Fruit fly (Drosophila melanogaster) whole organism, embryonic: ENCODE measurements around the gene CG46309.
A peak's percentile ranks its signal among the peaks of the same experiment; 100 is the strongest.

Experiments
- Antp ChIP-seq: fragments of 200-800 bp; sonication (Bioruptor generic); optimal IDR thresholded peaks from 3 replicates; lab custom pipeline; 2016; ENCODE audit warnings: missing biosample characterization, missing genetic modification characterization
- Asciz ChIP-seq: fragments of 200-800 bp; sonication (Bioruptor generic); optimal IDR thresholded peaks from 2 replicates; lab custom pipeline; 2017; ENCODE audit warnings: missing biosample characterization, mild to moderate bottlenecking, missing genetic modification characterization, missing genetic modification reagents
- BtbVII ChIP-seq: fragments of 200-800 bp; sonication (Bioruptor generic); optimal IDR thresholded peaks from 3 replicates; lab custom pipeline; 2017; ENCODE audit warnings: missing biosample characterization, mild to moderate bottlenecking, missing genetic modification characterization
- CG11695 ChIP-seq: fragments of 200-800 bp; sonication (Bioruptor generic); IDR thresholded peaks from 3 replicates; pipeline ENCODE4 v1.3.6; 2022; ENCODE audit warnings: missing biosample characterization, missing genetic modification characterization
- CG11723 ChIP-seq: fragments of 200-800 bp; sonication (Bioruptor generic); optimal IDR thresholded peaks from 2 replicates; lab custom pipeline; 2017; ENCODE audit warnings: missing biosample characterization, mild to moderate bottlenecking, missing genetic modification characterization
- CG1647 ChIP-seq: fragments of 200-800 bp; sonication (Bioruptor generic); optimal IDR thresholded peaks from 3 replicates; lab custom pipeline; 2016; ENCODE audit warnings: missing biosample characterization, missing genetic modification characterization
- CG17361 ChIP-seq: fragments of 200-800 bp; sonication (Bioruptor generic); IDR thresholded peaks from 3 replicates; pipeline ENCODE4 v1.3.6; 2022; ENCODE audit warnings: missing biosample characterization, missing genetic modification characterization
- CG18262 ChIP-seq: fragments of 200-800 bp; optimal IDR thresholded peaks from 3 replicates; lab custom pipeline; 2019; ENCODE audit warnings: missing biosample characterization, mild to moderate bottlenecking, missing genetic modification characterization, moderate library complexity
- CG31224 ChIP-seq: fragments of 200-800 bp; sonication (Bioruptor generic); IDR thresholded peaks from 2 replicates; pipeline ENCODE4 v1.3.6; 2022; ENCODE audit warnings: missing biosample characterization, missing genetic modification characterization
- CG33557 ChIP-seq: fragments of 200-800 bp; sonication (Bioruptor generic); optimal IDR thresholded peaks from 2 replicates; lab custom pipeline; 2019; ENCODE audit warnings: missing biosample characterization, mild to moderate bottlenecking, missing genetic modification characterization, moderate library complexity
- CG4404 ChIP-seq: fragments of 200-800 bp; sonication (Bioruptor generic); IDR thresholded peaks from 2 replicates; pipeline ENCODE4 v1.3.6; 2022; ENCODE audit warnings: missing biosample characterization, missing genetic modification characterization
- CG5180 ChIP-seq: fragments of 200-800 bp; sonication (Bioruptor generic); optimal IDR thresholded peaks from 3 replicates; lab custom pipeline; 2017; ENCODE audit warnings: missing biosample characterization, missing genetic modification characterization, mild to moderate bottlenecking, moderate library complexity, missing genetic modification reagents
- CG6254 ChIP-seq: fragments of 200-800 bp; sonication (Bioruptor generic); optimal IDR thresholded peaks from 3 replicates; lab custom pipeline; 2017; ENCODE audit warnings: mild to moderate bottlenecking, missing biosample characterization, missing genetic modification reagents, missing genetic modification characterization
- CG6854 ChIP-seq: fragments of 200-800 bp; sonication (Bioruptor generic); optimal IDR thresholded peaks from 3 replicates; lab custom pipeline; 2017; ENCODE audit warnings: missing biosample characterization, mild to moderate bottlenecking, missing genetic modification characterization
- CG8765 ChIP-seq: fragments of 200-800 bp; sonication (Bioruptor generic); IDR thresholded peaks from 2 replicates; pipeline ENCODE4 v1.3.6; 2022; ENCODE audit warnings: missing biosample characterization, missing genetic modification characterization
- CG9437 ChIP-seq: fragments of 200-800 bp; sonication (Bioruptor generic); optimal IDR thresholded peaks from 2 replicates; lab custom pipeline; 2018; ENCODE audit warnings: missing biosample characterization, mild to moderate bottlenecking, missing genetic modification characterization
- D19B ChIP-seq: fragments of 200-800 bp; sonication (Bioruptor generic); optimal IDR thresholded peaks from 2 replicates; lab custom pipeline; 2017; ENCODE audit warnings: missing biosample characterization, mild to moderate bottlenecking, missing genetic modification characterization
- Dp ChIP-seq: fragments of 200-800 bp; sonication (Bioruptor generic); optimal IDR thresholded peaks from 2 replicates; lab custom pipeline; 2018; ENCODE audit warnings: missing biosample characterization, mild to moderate bottlenecking, missing genetic modification characterization, moderate library complexity
- Fer3 ChIP-seq: fragments of 200-800 bp; sonication (Bioruptor generic); optimal IDR thresholded peaks from 2 replicates; lab custom pipeline; 2018; ENCODE audit warnings: missing biosample characterization, mild to moderate bottlenecking, missing genetic modification characterization, moderate library complexity
- Mes4 ChIP-seq: fragments of 200-800 bp; sonication (Bioruptor generic); optimal IDR thresholded peaks from 2 replicates; lab custom pipeline; 2016; ENCODE audit warnings: missing biosample characterization, missing genetic modification characterization
- Myb ChIP-seq: fragments of 200-800 bp; sonication (Bioruptor generic); optimal IDR thresholded peaks from 2 replicates; lab custom pipeline; 2016; ENCODE audit warnings: missing biosample characterization, missing genetic modification characterization
- Nf-YA ChIP-seq: fragments of 200-800 bp; sonication (Bioruptor generic); IDR thresholded peaks from 2 replicates; pipeline ENCODE4 v1.3.6; 2022; ENCODE audit warnings: missing biosample characterization, missing genetic modification characterization
- Nf-YC ChIP-seq: fragments of 200-800 bp; optimal IDR thresholded peaks from 3 replicates; lab custom pipeline; 2019; ENCODE audit warnings: missing biosample characterization, mild to moderate bottlenecking, missing genetic modification characterization, moderate library complexity
- Oli ChIP-seq: fragments of 200-800 bp; sonication (Bioruptor generic); optimal IDR thresholded peaks from 2 replicates; lab custom pipeline; 2018; ENCODE audit warnings: missing biosample characterization, mild to moderate bottlenecking, missing genetic modification characterization, moderate library complexity
- Taf1 ChIP-seq: fragments of 200-800 bp; sonication (Bioruptor generic); IDR thresholded peaks from 2 replicates; pipeline ENCODE4 v1.3.6; 2022; ENCODE audit warnings: missing biosample characterization, missing genetic modification characterization
- Usf ChIP-seq: fragments of 200-800 bp; sonication (Bioruptor generic); optimal IDR thresholded peaks from 2 replicates; lab custom pipeline; 2017; ENCODE audit warnings: missing genotype, missing biosample characterization, missing genetic modification characterization
- ap ChIP-seq: fragments of 200-800 bp; sonication (Bioruptor generic); IDR thresholded peaks from 2 replicates; pipeline ENCODE4 v1.3.6; 2022; ENCODE audit warnings: missing biosample characterization, missing genetic modification characterization
- bsh ChIP-seq, 2 experiments: fragments of 200-800 bp; sonication (Bioruptor generic); optimal IDR thresholded peaks; 2 replicates each; lab custom pipeline; 2017 to 2018; ENCODE audit warnings: mild to moderate bottlenecking in 2 of 2, missing biosample characterization in 2 of 2, missing genetic modification characterization in 2 of 2, moderate library complexity in 1 of 2
- cad ChIP-seq: fragments of >200 bp; optimal IDR thresholded peaks from 2 replicates; lab custom pipeline; 2017; ENCODE audit warnings: missing biosample characterization, missing genetic modification characterization
- chn ChIP-seq: fragments of 200-800 bp; sonication (Bioruptor generic); optimal IDR thresholded peaks from 2 replicates; lab custom pipeline; 2016; ENCODE audit warnings: missing biosample characterization, missing genetic modification characterization
- en ChIP-seq: fragments of 200-800 bp; sonication (Bioruptor generic); optimal IDR thresholded peaks from 2 replicates; lab custom pipeline; 2016; ENCODE audit warnings: missing biosample characterization, missing genetic modification characterization
- fd96Cb ChIP-seq: fragments of 200-800 bp; sonication (Bioruptor generic); optimal IDR thresholded peaks from 2 replicates; lab custom pipeline; 2018; ENCODE audit warnings: missing biosample characterization, mild to moderate bottlenecking, missing genetic modification characterization, moderate library complexity
- gcm ChIP-seq: fragments of 200-800 bp; sonication (Bioruptor generic); optimal IDR thresholded peaks from 2 replicates; lab custom pipeline; 2019; ENCODE audit warnings: missing biosample characterization, mild to moderate bottlenecking, missing genetic modification characterization, moderate library complexity
- gcm2 ChIP-seq: fragments of 200-800 bp; sonication (Bioruptor generic); optimal IDR thresholded peaks from 2 replicates; lab custom pipeline; 2016; ENCODE audit warnings: missing biosample characterization, missing genetic modification characterization
- gro ChIP-seq: fragments of 200-800 bp; sonication (Bioruptor generic); optimal IDR thresholded peaks from 2 replicates; lab custom pipeline; 2016; ENCODE audit warnings: missing biosample characterization, missing genetic modification characterization
- gt ChIP-seq: fragments of 200-800 bp; sonication (Bioruptor generic); IDR thresholded peaks from 2 replicates; pipeline ENCODE4 v1.3.6; 2022; ENCODE audit warnings: missing biosample characterization, missing genetic modification characterization
- insv ChIP-seq, 2 experiments: fragments of 200-800 bp; sonication (Bioruptor generic); optimal IDR thresholded peaks; 3 replicates each; lab custom pipeline; 2016 to 2018; ENCODE audit warnings: missing biosample characterization in 2 of 2, missing genetic modification characterization in 2 of 2
- inv ChIP-seq: fragments of 200-800 bp; sonication (Bioruptor generic); IDR thresholded peaks from 2 replicates; pipeline ENCODE4 v1.3.6; 2022; ENCODE audit warnings: missing biosample characterization, missing genetic modification characterization; ENCODE audit not compliant: partially characterized antibody
- mam ChIP-seq: fragments of 200-800 bp; sonication (Bioruptor generic); optimal IDR thresholded peaks from 3 replicates; lab custom pipeline; 2016; ENCODE audit warnings: missing biosample characterization, missing genetic modification characterization
- pan ChIP-seq, 4 experiments: fragments of >200 bp in 3 of 4; fragments of 200-800 bp in 1 of 4; sonication (Bioruptor generic) in 1 of 4; optimal IDR thresholded peaks in 3 of 4; IDR thresholded peaks in 1 of 4; 2 replicates each; pipeline versions ENCODE4 v1.3.6 to Lab custom; 2017 to 2022; ENCODE audit warnings: missing biosample characterization in 2 of 4, missing genetic modification characterization in 2 of 4, mixed read lengths in 1 of 4
- row ChIP-seq: fragments of 200-800 bp; sonication (Bioruptor generic); IDR thresholded peaks from 3 replicates; pipeline ENCODE4 v1.3.6; 2022; ENCODE audit warnings: missing biosample characterization, missing genetic modification characterization
- seq ChIP-seq: fragments of 200-800 bp; sonication (Bioruptor generic); IDR thresholded peaks from 2 replicates; pipeline ENCODE4 v1.3.6; 2022; ENCODE audit warnings: missing biosample characterization, missing genetic modification characterization
- so ChIP-seq: fragments of 200-800 bp; sonication (Bioruptor generic); IDR thresholded peaks from 3 replicates; pipeline ENCODE4 v1.3.6; 2022; ENCODE audit warnings: missing biosample characterization, missing genetic modification characterization
- tap ChIP-seq: fragments of 200-800 bp; optimal IDR thresholded peaks from 3 replicates; lab custom pipeline; 2019; ENCODE audit warnings: missing biosample characterization, mild to moderate bottlenecking, missing genetic modification characterization, moderate library complexity
- unc-4 ChIP-seq: fragments of 200-800 bp; sonication (Bioruptor generic); IDR thresholded peaks from 2 replicates; pipeline ENCODE4 v1.3.6; 2022; ENCODE audit warnings: missing biosample characterization, missing genetic modification characterization; ENCODE audit not compliant: partially characterized antibody
- unpg ChIP-seq: fragments of 200-800 bp; sonication (Bioruptor generic); optimal IDR thresholded peaks from 3 replicates; lab custom pipeline; 2018; ENCODE audit warnings: missing biosample characterization, mild to moderate bottlenecking, missing genetic modification characterization, moderate library complexity
- vnd ChIP-seq: fragments of 200-800 bp; sonication (Bioruptor generic); IDR thresholded peaks from 3 replicates; pipeline ENCODE4 v1.3.6; 2022; ENCODE audit warnings: missing biosample characterization, missing genetic modification characterization; ENCODE audit not compliant: partially characterized antibody
- wek ChIP-seq: fragments of 200-800 bp; sonication (Bioruptor generic); optimal IDR thresholded peaks from 3 replicates; lab custom pipeline; 2018; ENCODE audit warnings: missing biosample characterization, mild to moderate bottlenecking, missing genetic modification characterization, moderate library complexity

Gene CG46309

DNA sequence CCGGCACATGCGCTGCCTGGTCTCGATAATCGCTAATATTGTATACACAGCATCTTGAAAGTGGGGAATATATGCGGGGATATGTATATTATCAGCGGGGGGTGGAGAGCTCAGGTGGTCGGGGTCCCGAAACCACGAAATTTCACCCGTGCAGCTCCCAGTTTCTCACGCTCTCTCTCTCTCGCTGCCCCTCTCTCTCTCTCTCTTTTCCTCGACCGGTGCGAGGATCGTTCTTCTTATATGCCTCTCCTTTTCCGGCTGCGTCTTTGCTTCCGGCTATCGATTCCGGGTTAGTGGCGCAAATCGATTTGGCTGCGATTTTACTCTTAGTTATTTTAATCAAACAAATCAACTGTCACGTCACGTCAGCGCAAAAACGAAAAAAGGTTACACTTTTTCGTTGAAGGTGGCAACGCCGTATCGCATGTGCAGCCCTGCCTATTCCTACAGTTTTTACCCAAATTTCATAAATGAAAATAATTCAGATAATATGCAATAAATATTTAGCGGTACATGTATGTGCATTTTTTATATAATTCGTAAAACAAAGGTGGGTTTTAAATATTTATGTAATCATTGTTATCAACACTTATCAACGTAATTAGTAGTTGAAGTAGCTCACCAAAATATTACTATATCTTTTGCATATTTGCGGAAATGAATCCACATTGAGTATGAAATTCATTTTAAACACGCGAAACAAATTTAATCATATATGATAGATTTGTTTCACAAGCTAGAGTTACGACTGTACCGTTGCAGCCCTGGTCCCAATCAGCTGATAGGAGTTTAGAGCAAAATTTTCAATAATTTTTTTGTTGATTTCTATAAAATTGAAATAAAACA, 48.1 kb upstream of the CG46309 start, which contains the start of the genes heix and CG17328 (continued):
- no peak for TF ChIP-seq vnd (GFP tag; lab: Robert Waterston, UW)
- no peak for TF ChIP-seq cad (GFP tag; lab: Kevin White, UChicago)
- TF ChIP-seq Mes4, result no peak
- TF ChIP-seq Antp (GFP tag; lab: Kevin White, UChicago), result peak; percentile 55
- TF ChIP-seq pan (optimal IDR thresholded peaks at IDR 0.05; lab: Kevin White, UChicago), result no peak
- TF ChIP-seq pan (GFP tag; optimal IDR thresholded peaks at IDR 0.05 in 1 of 2, IDR thresholded peaks at IDR 0.05 in 1 of 2), result peak in 1 of 2 experiments; percentile 65
- peak; percentile 26 for TF ChIP-seq CG6854 (GFP tag; lab: Kevin White, UChicago)
- TF ChIP-seq tap (tag; lab: Kevin White, UChicago), result no peak
- no peak for TF ChIP-seq Oli (tag; lab: Kevin White, UChicago)
- no peak for TF ChIP-seq Asciz (GFP tag; lab: Kevin White, UChicago)
- no peak for TF ChIP-seq wek (GFP tag; lab: Kevin White, UChicago)
- TF ChIP-seq CG17361 (GFP tag; lab: Robert Waterston, UW), result peak; percentile 88
- peak; percentile 68 for TF ChIP-seq D19B (GFP tag; lab: Kevin White, UChicago)
- TF ChIP-seq CG5180 (GFP tag; lab: Kevin White, UChicago), result no peak
- TF ChIP-seq gt (GFP tag; lab: Robert Waterston, UW), result no peak
- peak; percentile 39 for TF ChIP-seq BtbVII (GFP tag; lab: Kevin White, UChicago)
- peak; percentile 70 for TF ChIP-seq CG18262 (tag; lab: Kevin White, UChicago)
- no peak for TF ChIP-seq CG11723 (GFP tag; lab: Kevin White, UChicago)
- peak; percentile 44; the same call in 1 of the 2 replicates for TF ChIP-seq CG31224 (GFP tag; lab: Robert Waterston, UW)
- peak; percentile 31 for TF ChIP-seq gro (GFP tag; lab: Kevin White, UChicago)
- TF ChIP-seq Fer3 (tag; lab: Kevin White, UChicago), result peak; percentile 78
- peak in 1 of 2 experiments; percentile 36 for TF ChIP-seq insv (GFP tag; optimal IDR thresholded peaks at IDR 0.05; lab: Kevin White, UChicago)
- no peak for TF ChIP-seq ap
- peak; percentile 92 for TF ChIP-seq CG9437 (GFP tag; lab: Kevin White, UChicago)
- peak; percentile 21 for TF ChIP-seq Dp
- no peak for TF ChIP-seq so (GFP tag; lab: Robert Waterston, UW)
- TF ChIP-seq chn (GFP tag; lab: Kevin White, UChicago), result peak; percentile 60
- no peak for TF ChIP-seq CG6254 (GFP tag; lab: Kevin White, UChicago)
- TF ChIP-seq unpg (GFP tag; lab: Kevin White, UChicago), result peak; percentile 68
- TF ChIP-seq Taf1 (GFP tag; lab: Robert Waterston, UW), result peak; percentile 69; the same call in 1 of the 2 replicates
- peak in 1 of 2 experiments; percentile 61 for TF ChIP-seq bsh (GFP tag; optimal IDR thresholded peaks at IDR 0.05; lab: Kevin White, UChicago)
- TF ChIP-seq fd96Cb (tag; lab: Kevin White, UChicago), result peak; percentile 58
- TF ChIP-seq Myb, result peak; percentile 39
- peak; percentile 33 for TF ChIP-seq Usf (GFP tag; lab: Kevin White, UChicago)
- TF ChIP-seq CG4404 (GFP tag; lab: Robert Waterston, UW), result peak; percentile 54
- TF ChIP-seq CG1647 (GFP tag; lab: Kevin White, UChicago), result no peak
- peak; percentile 87 for TF ChIP-seq mam (GFP tag; lab: Kevin White, UChicago)
- peak; percentile 28; the same call in 1 of the 2 replicates for TF ChIP-seq seq
- TF ChIP-seq unc-4, result no peak
- TF ChIP-seq inv (GFP tag; lab: Robert Waterston, UW), result no peak
- no peak for TF ChIP-seq gcm2
- TF ChIP-seq gcm (GFP tag; lab: Kevin White, UChicago), result peak; percentile 30
- peak; percentile 36 for TF ChIP-seq CG33557 (GFP tag; lab: Kevin White, UChicago)
- peak; percentile 62; the same call in 1 of the 3 replicates for TF ChIP-seq CG11695
- TF ChIP-seq Nf-YA (GFP tag; lab: Robert Waterston, UW), result no peak
- TF ChIP-seq CG8765, result peak; percentile 64; the same call in 1 of the 2 replicates
- no peak for TF ChIP-seq Nf-YC (tag; lab: Kevin White, UChicago)
- TF ChIP-seq row, result peak; percentile 89
- no peak for TF ChIP-seq en (GFP tag; lab: Kevin White, UChicago)
